ENCODE assay signal across 1 fruit fly cellular context in genomic region chr2L:21312831-21313437, dm6.
TF ChIP-seq lines count a peak whose summit lies in the region.

No protein-coding gene starts in this region.

TF ChIP-seq in whole organism, embryonic, 481 proteins besides CTCF, POLR2A, EP300 and RAD21 (continued from another document):
- TF ChIP-seq CG6175 (GFP tag; IDR thresholded peaks at IDR 0.05; lab: Robert Waterston, UW) (no peak), chinmo (GFP tag; IDR thresholded peaks at IDR 0.05; lab: Robert Waterston, UW; ENCODE audit: partially characterized antibody) (peak; percentile 97), CG13894 (tag; optimal IDR thresholded peaks at IDR 0.05; lab: Kevin White, UChicago) (peak; percentile 57), CG7839 (tag; optimal IDR thresholded peaks at IDR 0.05; lab: Kevin White, UChicago) (no peak), nom (GFP tag; optimal IDR thresholded peaks at IDR 0.05; lab: Kevin White, UChicago) (peak; percentile 1), CG8290 (GFP tag; optimal IDR thresholded peaks at IDR 0.05; lab: Kevin White, UChicago) (no peak), CG8290 (tag; optimal IDR thresholded peaks at IDR 0.05; lab: Kevin White, UChicago) (peak in 1 of 2 experiments; percentile 14), Nf-YB (GFP tag; optimal IDR thresholded peaks at IDR 0.05; lab: Kevin White, UChicago) (no peak), CG3726 (GFP tag; IDR thresholded peaks at IDR 0.05; lab: Robert Waterston, UW) (no peak), kah (GFP tag; optimal IDR thresholded peaks at IDR 0.05; lab: Kevin White, UChicago) (no peak), CG7987 (GFP tag; optimal IDR thresholded peaks at IDR 0.05; lab: Kevin White, UChicago) (peak; percentile 98), Drgx (GFP tag; IDR thresholded peaks at IDR 0.05; lab: Robert Waterston, UW) (no peak), lov (optimal IDR thresholded peaks at IDR 0.05; lab: Kevin White, UChicago) (no peak), lov (GFP tag; IDR thresholded peaks at IDR 0.05; lab: Robert Waterston, UW) (no peak), sug (tag; optimal IDR thresholded peaks at IDR 0.05; lab: Kevin White, UChicago) (peak; percentile 8), CG7372 (GFP tag; IDR thresholded peaks at IDR 0.05; lab: Robert Waterston, UW) (no peak), kni (GFP tag; optimal IDR thresholded peaks at IDR 0.05; lab: Kevin White, UChicago) (peak; percentile 77), oc (tag; optimal IDR thresholded peaks at IDR 0.05; lab: Kevin White, UChicago) (peak; percentile 25), Awh (GFP tag; IDR thresholded peaks at IDR 0.05; lab: Robert Waterston, UW) (no peak), Fer3 (tag; optimal IDR thresholded peaks at IDR 0.05; lab: Kevin White, UChicago) (no peak), so (GFP tag; IDR thresholded peaks at IDR 0.05; lab: Robert Waterston, UW) (no peak), CG13287 (GFP tag; IDR thresholded peaks at IDR 0.05; lab: Robert Waterston, UW; ENCODE audit: partially characterized antibody) (peak; percentile 29; the same call in 1 of the 2 replicates), CG12769 (tag; optimal IDR thresholded peaks at IDR 0.05; lab: Kevin White, UChicago) (peak; percentile 30), D (optimal IDR thresholded peaks at IDR 0.05; lab: Kevin White, UChicago) (no peak), D (GFP tag; optimal IDR thresholded peaks at IDR 0.05; lab: Kevin White, UChicago) (no peak), CG2875 (GFP tag; optimal IDR thresholded peaks at IDR 0.05; lab: Kevin White, UChicago) (no peak)
